Fruit fly (Drosophila melanogaster) whole organism, embryonic: ENCODE measurements around the gene CG17754.

Source experiments
- Asciz ChIP-seq: fragments of 200-800 bp; sonication (Bioruptor generic); optimal IDR thresholded peaks from 2 replicates; lab custom pipeline; 2017; ENCODE audit warnings: missing biosample characterization, mild to moderate bottlenecking, missing genetic modification characterization, missing genetic modification reagents
- B-H1 ChIP-seq: fragments of 200-800 bp; sonication (Bioruptor generic); IDR thresholded peaks from 3 replicates; pipeline ENCODE4 v1.3.6; 2022; ENCODE audit warnings: missing biosample characterization, missing genetic modification characterization
- CG11093 ChIP-seq: fragments of 200-800 bp; sonication (Bioruptor generic); IDR thresholded peaks from 3 replicates; pipeline ENCODE4 v1.3.6; 2022; ENCODE audit warnings: missing biosample characterization, missing genetic modification characterization
- CG11247 ChIP-seq: fragments of 200-800 bp; sonication (Bioruptor generic); IDR thresholded peaks from 2 replicates; pipeline ENCODE4 v1.3.6; 2022; ENCODE audit warnings: missing biosample characterization, missing genetic modification characterization
- CG1602 ChIP-seq: fragments of 200-800 bp; sonication (Bioruptor generic); optimal IDR thresholded peaks from 3 replicates; lab custom pipeline; 2016; ENCODE audit warnings: missing biosample characterization, missing genetic modification characterization
- CG17802 ChIP-seq: fragments of 200-800 bp; sonication (Bioruptor generic); optimal IDR thresholded peaks from 2 replicates; lab custom pipeline; 2018; ENCODE audit warnings: missing biosample characterization, mild to moderate bottlenecking, missing genetic modification characterization, moderate library complexity
- CG2129 ChIP-seq: fragments of 200-800 bp; sonication (Bioruptor generic); IDR thresholded peaks from 2 replicates; pipeline ENCODE4 v1.3.6; 2022; ENCODE audit warnings: missing biosample characterization, missing genetic modification characterization; ENCODE audit not compliant: partially characterized antibody
- CG32532 ChIP-seq: fragments of 200-800 bp; sonication (Bioruptor generic); IDR thresholded peaks from 2 replicates; pipeline ENCODE4 v1.3.6; 2022; ENCODE audit warnings: missing biosample characterization, missing genetic modification characterization
- CG4282 ChIP-seq: fragments of 200-800 bp; sonication (Bioruptor generic); optimal IDR thresholded peaks from 2 replicates; lab custom pipeline; 2016; ENCODE audit warnings: missing biosample characterization, missing genetic modification characterization
- CG5245 ChIP-seq: fragments of 200-800 bp; sonication (Bioruptor generic); optimal IDR thresholded peaks from 3 replicates; lab custom pipeline; 2016; ENCODE audit warnings: missing biosample characterization, missing genetic modification characterization
- CG5953 ChIP-seq: fragments of 200-800 bp; sonication (Bioruptor generic); IDR thresholded peaks from 2 replicates; pipeline ENCODE4 v1.3.6; 2022; ENCODE audit warnings: missing biosample characterization, missing genetic modification characterization
- CG6683 ChIP-seq: fragments of 200-800 bp; sonication (Bioruptor generic); optimal IDR thresholded peaks from 2 replicates; lab custom pipeline; 2017; ENCODE audit warnings: missing biosample characterization, mild to moderate bottlenecking, missing genetic modification characterization, missing genetic modification reagents
- CG8290 ChIP-seq, 3 experiments: fragments of 200-800 bp; sonication (Bioruptor generic); optimal IDR thresholded peaks; 2 replicates each; lab custom pipeline; 2016 to 2019; ENCODE audit warnings: missing biosample characterization in 3 of 3, missing genetic modification characterization in 3 of 3, mild to moderate bottlenecking in 2 of 3, moderate library complexity in 1 of 3
- CG8359 ChIP-seq: fragments of 200-800 bp; sonication (Bioruptor generic); optimal IDR thresholded peaks from 2 replicates; lab custom pipeline; 2017; ENCODE audit warnings: missing biosample characterization, mild to moderate bottlenecking, missing genetic modification characterization, borderline replicate concordance
- CG8944 ChIP-seq: fragments of 200-800 bp; sonication (Bioruptor generic); optimal IDR thresholded peaks from 3 replicates; lab custom pipeline; 2016; ENCODE audit warnings: missing biosample characterization, missing genetic modification characterization
- CrebB ChIP-seq: fragments of 200-800 bp; sonication (Bioruptor generic); optimal IDR thresholded peaks from 3 replicates; lab custom pipeline; 2018; ENCODE audit warnings: missing biosample characterization, mild to moderate bottlenecking, missing genetic modification characterization
- D ChIP-seq, 2 experiments: fragments of 200-800 bp in 1 of 2; fragments of >200 bp in 1 of 2; sonication (Bioruptor generic) in 1 of 2; optimal IDR thresholded peaks; 2 replicates in 1 of 2; 3 replicates in 1 of 2; lab custom pipeline; 2017; ENCODE audit warnings: mild to moderate bottlenecking in 1 of 2, missing biosample characterization in 1 of 2, missing genetic modification characterization in 1 of 2, missing genetic modification reagents in 1 of 2
- D19B ChIP-seq: fragments of 200-800 bp; sonication (Bioruptor generic); optimal IDR thresholded peaks from 2 replicates; lab custom pipeline; 2017; ENCODE audit warnings: missing biosample characterization, mild to moderate bottlenecking, missing genetic modification characterization
- Dp ChIP-seq: fragments of 200-800 bp; sonication (Bioruptor generic); optimal IDR thresholded peaks from 2 replicates; lab custom pipeline; 2018; ENCODE audit warnings: missing biosample characterization, mild to moderate bottlenecking, missing genetic modification characterization, moderate library complexity
- Dref ChIP-seq: fragments of 200-800 bp; sonication (Bioruptor generic); IDR thresholded peaks from 2 replicates; pipeline ENCODE4 v1.3.6; 2022; ENCODE audit warnings: missing biosample characterization, missing genetic modification characterization
- Eip74EF ChIP-seq, 2 experiments: fragments of 200-800 bp in 1 of 2; fragments of >200 bp in 1 of 2; sonication (Bioruptor generic) in 1 of 2; optimal IDR thresholded peaks; 2 replicates each; lab custom pipeline; 2017 to 2019; ENCODE audit warnings: missing biosample characterization in 2 of 2, missing genetic modification characterization in 2 of 2, mild to moderate bottlenecking in 1 of 2, moderate library complexity in 1 of 2
- Elba2 ChIP-seq: fragments of 200-800 bp; sonication (Bioruptor generic); optimal IDR thresholded peaks from 3 replicates; lab custom pipeline; 2016; ENCODE audit warnings: missing biosample characterization, missing genetic modification characterization
- Gug ChIP-seq: fragments of 200-800 bp; sonication (Bioruptor generic); IDR thresholded peaks from 4 replicates; pipeline ENCODE4 v1.3.6; 2022; ENCODE audit warnings: missing biosample characterization, missing genetic modification characterization
- H15 ChIP-seq: fragments of 200-800 bp; sonication (Bioruptor generic); IDR thresholded peaks from 3 replicates; pipeline ENCODE4 v1.3.6; 2022; ENCODE audit warnings: missing biosample characterization, missing genetic modification characterization
- HmgZ ChIP-seq: fragments of 200-800 bp; sonication (Bioruptor generic); optimal IDR thresholded peaks from 2 replicates; lab custom pipeline; 2018; ENCODE audit warnings: missing biosample characterization, mild to moderate bottlenecking, missing genetic modification characterization
- Lpt ChIP-seq: fragments of >200 bp; optimal IDR thresholded peaks from 2 replicates; lab custom pipeline; 2018; ENCODE audit warnings: missing biosample characterization, missing genetic modification characterization
- NC2β ChIP-seq: fragments of 200-800 bp; sonication (Bioruptor generic); optimal IDR thresholded peaks from 2 replicates; lab custom pipeline; 2016; ENCODE audit warnings: missing biosample characterization, missing genetic modification characterization
- PHDP ChIP-seq: fragments of 200-800 bp; sonication (Bioruptor generic); optimal IDR thresholded peaks from 3 replicates; lab custom pipeline; 2018; ENCODE audit warnings: missing biosample characterization, mild to moderate bottlenecking, missing genetic modification characterization, moderate library complexity
- Ptx1 ChIP-seq: fragments of 200-800 bp; sonication (Bioruptor generic); IDR thresholded peaks from 2 replicates; pipeline ENCODE4 v1.3.6; 2022; ENCODE audit warnings: missing biosample characterization, missing genetic modification characterization
- Sox100B ChIP-seq: fragments of 200-800 bp; sonication (Bioruptor generic); optimal IDR thresholded peaks from 3 replicates; lab custom pipeline; 2018; ENCODE audit warnings: missing biosample characterization, mild to moderate bottlenecking, missing genetic modification characterization
- Sox102F ChIP-seq: fragments of 200-800 bp; sonication (Bioruptor generic); optimal IDR thresholded peaks from 2 replicates; lab custom pipeline; 2018; ENCODE audit warnings: missing biosample characterization, mild to moderate bottlenecking, missing genetic modification characterization, moderate library complexity
- Spps ChIP-seq: fragments of 200-800 bp; sonication (Bioruptor generic); optimal IDR thresholded peaks from 2 replicates; lab custom pipeline; 2018; ENCODE audit warnings: missing biosample characterization, mild to moderate bottlenecking, missing genetic modification characterization
- YL-1 ChIP-seq: fragments of 200-800 bp; sonication (Bioruptor generic); optimal IDR thresholded peaks from 3 replicates; lab custom pipeline; 2017; ENCODE audit warnings: missing biosample characterization, mild to moderate bottlenecking, missing genetic modification characterization
- ato ChIP-seq: fragments of 200-800 bp; sonication (Bioruptor generic); IDR thresholded peaks from 2 replicates; pipeline ENCODE4 v1.3.6; 2022; ENCODE audit warnings: missing biosample characterization, missing genetic modification characterization; ENCODE audit not compliant: partially characterized antibody
- crc ChIP-seq: fragments of 200-800 bp; sonication (Bioruptor generic); optimal IDR thresholded peaks from 2 replicates; lab custom pipeline; 2016; ENCODE audit warnings: missing biosample characterization, missing genetic modification characterization
- ems ChIP-seq: fragments of 200-800 bp; sonication (Bioruptor generic); optimal IDR thresholded peaks from 3 replicates; lab custom pipeline; 2016; ENCODE audit warnings: missing biosample characterization, missing genetic modification characterization
- ewg ChIP-seq: fragments of 200-800 bp; sonication (Bioruptor generic); optimal IDR thresholded peaks from 3 replicates; lab custom pipeline; 2017; ENCODE audit warnings: mild to moderate bottlenecking, missing biosample characterization, missing genetic modification reagents, missing genetic modification characterization
- exex ChIP-seq: fragments of 200-800 bp; sonication (Bioruptor generic); optimal IDR thresholded peaks from 4 replicates; lab custom pipeline; 2018; ENCODE audit warnings: missing biosample characterization, mild to moderate bottlenecking, missing genetic modification characterization, moderate library complexity
- gsb-n ChIP-seq: fragments of 200-800 bp; sonication (Bioruptor generic); optimal IDR thresholded peaks from 3 replicates; lab custom pipeline; 2018; ENCODE audit warnings: missing biosample characterization, mild to moderate bottlenecking, missing genetic modification characterization
- nau ChIP-seq: fragments of 200-800 bp; sonication (Bioruptor generic); optimal IDR thresholded peaks from 3 replicates; lab custom pipeline; 2017; ENCODE audit warnings: missing biosample characterization, mild to moderate bottlenecking, missing genetic modification characterization, missing genetic modification reagents
- pho ChIP-seq: fragments of 200-800 bp; sonication (Bioruptor generic); optimal IDR thresholded peaks from 2 replicates; lab custom pipeline; 2016; ENCODE audit warnings: missing biosample characterization, missing genetic modification characterization
- pros ChIP-seq: fragments of 200-800 bp; sonication (Bioruptor generic); optimal IDR thresholded peaks from 3 replicates; lab custom pipeline; 2019; ENCODE audit warnings: missing biosample characterization, mild to moderate bottlenecking, missing genetic modification characterization, moderate library complexity
- row ChIP-seq: fragments of 200-800 bp; sonication (Bioruptor generic); IDR thresholded peaks from 3 replicates; pipeline ENCODE4 v1.3.6; 2022; ENCODE audit warnings: missing biosample characterization, missing genetic modification characterization
- sim ChIP-seq: fragments of 200-800 bp; sonication (Bioruptor generic); IDR thresholded peaks from 2 replicates; pipeline ENCODE4 v1.3.6; 2022; ENCODE audit warnings: missing biosample characterization, missing genetic modification characterization
- so ChIP-seq: fragments of 200-800 bp; sonication (Bioruptor generic); IDR thresholded peaks from 3 replicates; pipeline ENCODE4 v1.3.6; 2022; ENCODE audit warnings: missing biosample characterization, missing genetic modification characterization
- sqz ChIP-seq: fragments of 200-800 bp; sonication (Bioruptor generic); optimal IDR thresholded peaks from 3 replicates; lab custom pipeline; 2018; ENCODE audit warnings: missing biosample characterization, mild to moderate bottlenecking, missing genetic modification characterization
- toy ChIP-seq: fragments of 200-800 bp; sonication (Bioruptor generic); IDR thresholded peaks from 2 replicates; pipeline ENCODE4 v1.3.6; 2022; ENCODE audit warnings: missing biosample characterization, missing genetic modification characterization
- trem ChIP-seq: fragments of 200-800 bp; optimal IDR thresholded peaks from 3 replicates; lab custom pipeline; 2019; ENCODE audit warnings: missing biosample characterization, mild to moderate bottlenecking, missing genetic modification characterization, moderate library complexity
- vfl ChIP-seq: fragments of 200-800 bp; sonication (Bioruptor generic); optimal IDR thresholded peaks from 2 replicates; lab custom pipeline; 2016; ENCODE audit warnings: missing biosample characterization, missing genetic modification characterization
- wor ChIP-seq: fragments of 200-800 bp; sonication (Bioruptor generic); IDR thresholded peaks from 2 replicates; pipeline ENCODE4 v1.3.6; 2022; ENCODE audit warnings: missing biosample characterization, missing genetic modification characterization

Gene CG17754

DNA sequence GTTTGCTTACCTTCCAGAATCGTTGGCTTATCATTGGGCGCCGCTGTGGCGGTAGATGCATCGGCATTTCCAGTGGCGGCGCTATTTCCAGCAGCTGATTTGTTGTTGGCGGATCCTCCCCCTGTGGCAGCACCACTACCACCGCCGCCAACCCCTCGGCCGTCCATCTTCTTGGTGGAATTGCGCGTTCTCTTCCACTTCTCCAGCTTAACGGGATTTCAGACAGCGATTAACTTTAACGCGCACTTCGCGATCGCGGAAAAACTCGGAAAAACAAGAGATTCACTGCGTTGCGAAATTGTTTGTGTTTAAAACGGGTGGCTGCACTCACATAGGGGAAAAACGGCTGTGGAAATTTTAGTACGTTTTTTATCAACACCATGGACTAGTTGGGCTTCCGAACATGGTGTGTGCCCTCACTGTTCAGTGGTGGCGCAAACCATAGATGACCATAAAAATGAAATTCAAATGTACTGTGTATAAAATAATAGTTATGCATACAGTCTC, 32.6 kb downstream of the CG17754 start, which contains the start of gene c11.1 (continued):
- no peak for TF ChIP-seq pros
- no peak for TF ChIP-seq D (optimal IDR thresholded peaks at IDR 0.05; lab: Kevin White, UChicago)
- TF ChIP-seq D (GFP tag; optimal IDR thresholded peaks at IDR 0.05; lab: Kevin White, UChicago) = no peak
- TF ChIP-seq vfl (GFP tag; lab: Kevin White, UChicago) = no peak
- TF ChIP-seq YL-1 (GFP tag; lab: Kevin White, UChicago) = peak; percentile 20
- TF ChIP-seq wor = no peak
- no peak for TF ChIP-seq CG6683 (GFP tag; lab: Kevin White, UChicago)
- no peak for TF ChIP-seq exex
- no peak for TF ChIP-seq sim (GFP tag; lab: Robert Waterston, UW)
- TF ChIP-seq sqz (GFP tag; lab: Kevin White, UChicago) = no peak
- TF ChIP-seq NC2β (GFP tag; lab: Kevin White, UChicago) = no peak
- TF ChIP-seq Sox100B (GFP tag; lab: Kevin White, UChicago) = no peak
- TF ChIP-seq Ptx1 (GFP tag; lab: Robert Waterston, UW) = no peak
- TF ChIP-seq toy (GFP tag; lab: Robert Waterston, UW) = no peak
- TF ChIP-seq Spps = no peak
- no peak for TF ChIP-seq CG5245 (GFP tag; lab: Kevin White, UChicago)
- no peak for TF ChIP-seq CG2129 (GFP tag; lab: Robert Waterston, UW)
- no peak for TF ChIP-seq Asciz
- no peak for TF ChIP-seq CG4282 (GFP tag; lab: Kevin White, UChicago)
- TF ChIP-seq Sox102F (GFP tag; lab: Kevin White, UChicago) = no peak
- TF ChIP-seq HmgZ (tag; lab: Kevin White, UChicago) = peak; percentile 58
- TF ChIP-seq CG32532 (GFP tag; lab: Robert Waterston, UW) = no peak
- no peak for TF ChIP-seq CG1602 (GFP tag; lab: Kevin White, UChicago)
- no peak for TF ChIP-seq nau (GFP tag; lab: Kevin White, UChicago)
- TF ChIP-seq Gug = no peak
- TF ChIP-seq CG5953 (GFP tag; lab: Robert Waterston, UW) = no peak
- no peak for TF ChIP-seq CG11093
- TF ChIP-seq Dref (GFP tag; lab: Robert Waterston, UW) = peak; percentile 52
- peak; percentile 66 for TF ChIP-seq Dp (GFP tag; lab: Kevin White, UChicago)
- TF ChIP-seq gsb-n (tag; lab: Kevin White, UChicago) = no peak
- TF ChIP-seq CG11247 = no peak
- TF ChIP-seq so (GFP tag; lab: Robert Waterston, UW) = no peak
- TF ChIP-seq crc (GFP tag; lab: Kevin White, UChicago) = no peak
- no peak for TF ChIP-seq ems (GFP tag; lab: Kevin White, UChicago)
- TF ChIP-seq Lpt (GFP tag; lab: Kevin White, UChicago) = no peak
- TF ChIP-seq D19B (GFP tag; lab: Kevin White, UChicago) = no peak
- 0 out of 2 replicates have a peak, but pooled peaks have one; percentile 34 for TF ChIP-seq ato
- TF ChIP-seq Elba2 = no peak
- TF ChIP-seq trem = peak; percentile 50
- no peak for TF ChIP-seq pho (GFP tag; lab: Kevin White, UChicago)
- no peak for TF ChIP-seq Eip74EF (GFP tag; optimal IDR thresholded peaks at IDR 0.05; lab: Kevin White, UChicago)
- TF ChIP-seq B-H1 (GFP tag; lab: Robert Waterston, UW) = no peak
- no peak for TF ChIP-seq CG8359
- TF ChIP-seq CG8944 (GFP tag; lab: Kevin White, UChicago) = no peak
- no peak for TF ChIP-seq PHDP (tag; lab: Kevin White, UChicago)
- TF ChIP-seq CG17802 (tag; lab: Kevin White, UChicago) = no peak
- TF ChIP-seq row = peak; percentile 35; the same call in 2 of the 3 replicates
- TF ChIP-seq CG8290 (GFP tag; optimal IDR thresholded peaks at IDR 0.05; lab: Kevin White, UChicago) = peak; percentile 50
- TF ChIP-seq CG8290 (tag; optimal IDR thresholded peaks at IDR 0.05; lab: Kevin White, UChicago) = no peak
- TF ChIP-seq ewg (GFP tag; lab: Kevin White, UChicago) = no peak
- no peak for TF ChIP-seq CrebB
- TF ChIP-seq H15 (GFP tag; lab: Robert Waterston, UW) = no peak
